Worm (Caenorhabditis elegans) whole organism, mixed stage, embryonic: Measurements from ENCODE around the gene zig-10.
A peak's percentile ranks its signal among the peaks of the same experiment; 100 is the strongest.

Experiments used
- M03D4.4 ChIP-seq: sonication (generic microtip); optimal IDR thresholded peaks from 2 replicates; lab custom pipeline; 2017; ENCODE audit warnings: mild to moderate bottlenecking, missing genetic modification characterization, missing compliant biosample characterization
- bed-3 ChIP-seq: fragments of 200-800 bp; sonication (Bioruptor generic); optimal IDR thresholded peaks from 3 replicates; lab custom pipeline; 2018; ENCODE audit warnings: mild to moderate bottlenecking, missing genetic modification characterization, moderate library complexity, missing compliant biosample characterization
- blmp-1 ChIP-seq: fragments of 150-350 bp; optimal IDR thresholded peaks from 2 replicates; lab custom pipeline; 2014; ENCODE audit warnings: missing biosample characterization, missing genetic modification characterization
- ceh-39 ChIP-seq: fragments of 150-350 bp; optimal IDR thresholded peaks from 2 replicates; lab custom pipeline; 2014; ENCODE audit warnings: missing biosample characterization, missing genetic modification characterization
- ceh-43 ChIP-seq: fragments of 200-800 bp; sonication (Bioruptor generic); optimal IDR thresholded peaks from 2 replicates; lab custom pipeline; 2018; ENCODE audit warnings: mild to moderate bottlenecking, missing genetic modification characterization, moderate library complexity, missing compliant biosample characterization
- ceh-83 ChIP-seq: fragments of 200-800 bp; sonication (Bioruptor generic); optimal IDR thresholded peaks from 2 replicates; lab custom pipeline; 2018; ENCODE audit warnings: mild to moderate bottlenecking, missing genetic modification characterization, missing compliant biosample characterization
- ces-1 ChIP-seq: fragments of 150-350 bp; optimal IDR thresholded peaks from 2 replicates; lab custom pipeline; 2014; ENCODE audit warnings: missing biosample characterization, missing genetic modification reagents, missing genetic modification characterization
- cnd-1 ChIP-seq: fragments of 200-800 bp; sonication (Bioruptor generic); optimal IDR thresholded peaks from 2 replicates; lab custom pipeline; 2018; ENCODE audit warnings: mild to moderate bottlenecking, missing genetic modification characterization, missing compliant biosample characterization
- drap-1 ChIP-seq: fragments of 200-800 bp; sonication (Bioruptor generic); optimal IDR thresholded peaks from 3 replicates; lab custom pipeline; 2018; ENCODE audit warnings: mild to moderate bottlenecking, missing genetic modification characterization, missing compliant biosample characterization
- elt-1 ChIP-seq: sonication (generic microtip); optimal IDR thresholded peaks from 2 replicates; lab custom pipeline; 2017; ENCODE audit warnings: missing genetic modification characterization, mild to moderate bottlenecking, missing compliant biosample characterization, antibody characterized with exemption, moderate library complexity, borderline replicate concordance; ENCODE audit not compliant: insufficient read depth
- elt-3 ChIP-seq: fragments of 150-350 bp; optimal IDR thresholded peaks from 2 replicates; lab custom pipeline; 2014; ENCODE audit warnings: missing biosample characterization, missing genetic modification characterization
- flh-1 ChIP-seq: fragments of 200-800 bp; sonication (Bioruptor generic); optimal IDR thresholded peaks from 2 replicates; lab custom pipeline; 2018; ENCODE audit warnings: mild to moderate bottlenecking, missing genetic modification characterization, moderate library complexity, missing compliant biosample characterization
- ham-2 ChIP-seq: fragments of 200-800 bp; sonication (Bioruptor generic); optimal IDR thresholded peaks from 2 replicates; lab custom pipeline; 2018; ENCODE audit warnings: mild to moderate bottlenecking, missing genetic modification characterization, missing compliant biosample characterization
- hlh-1 ChIP-seq: fragments of 150-350 bp; optimal IDR thresholded peaks from 2 replicates; lab custom pipeline; 2014; ENCODE audit warnings: missing biosample characterization, missing genetic modification reagents, missing genetic modification characterization
- lin-13 ChIP-seq: fragments of 150-350 bp; optimal IDR thresholded peaks from 2 replicates; lab custom pipeline; 2014; ENCODE audit warnings: missing biosample characterization, missing genetic modification characterization
- lin-32 ChIP-seq: fragments of 200-800 bp; sonication (Bioruptor generic); optimal IDR thresholded peaks from 2 replicates; lab custom pipeline; 2018; ENCODE audit warnings: mild to moderate bottlenecking, missing genetic modification characterization, missing compliant biosample characterization
- lsy-2 ChIP-seq: fragments of 150-350 bp; optimal IDR thresholded peaks from 2 replicates; lab custom pipeline; 2014; ENCODE audit warnings: missing biosample characterization, missing genetic modification characterization
- mab-5 ChIP-seq: fragments of 150-350 bp; optimal IDR thresholded peaks from 2 replicates; lab custom pipeline; 2014; ENCODE audit warnings: missing biosample characterization, missing genetic modification characterization
- mep-1 ChIP-seq: fragments of 150-350 bp; optimal IDR thresholded peaks from 2 replicates; lab custom pipeline; 2017; ENCODE audit warnings: missing biosample characterization, missing genetic modification reagents, missing genetic modification characterization, inconsistent platforms
- mls-2 ChIP-seq: sonication (generic microtip); optimal IDR thresholded peaks from 2 replicates; lab custom pipeline; 2016; ENCODE audit warnings: mild to moderate bottlenecking, missing genetic modification characterization, moderate library complexity, missing compliant biosample characterization
- nhr-12 ChIP-seq: fragments of 150-350 bp; optimal IDR thresholded peaks from 2 replicates; lab custom pipeline; 2014; ENCODE audit warnings: missing biosample characterization, missing genetic modification characterization
- nhr-2 ChIP-seq: fragments of 150-350 bp; optimal IDR thresholded peaks from 2 replicates; lab custom pipeline; 2014; ENCODE audit warnings: missing biosample characterization, missing genetic modification characterization
- nhr-237 ChIP-seq: fragments of 150-350 bp; optimal IDR thresholded peaks from 2 replicates; lab custom pipeline; 2014; ENCODE audit warnings: missing biosample characterization, missing genetic modification characterization
- nhr-28 ChIP-seq: fragments of 150-350 bp; optimal IDR thresholded peaks from 2 replicates; lab custom pipeline; 2014; ENCODE audit warnings: missing biosample characterization, missing genetic modification characterization
- nhr-76 ChIP-seq: sonication (generic microtip); optimal IDR thresholded peaks from 2 replicates; lab custom pipeline; 2017; ENCODE audit warnings: missing biosample characterization, missing genetic modification characterization
- pha-4 ChIP-seq: fragments of 150-350 bp; optimal IDR thresholded peaks from 2 replicates; lab custom pipeline; 2018; ENCODE audit warnings: missing biosample characterization, missing genetic modification reagents, missing genetic modification characterization
- sem-2 ChIP-seq: fragments of 200-800 bp; sonication (Bioruptor generic); optimal IDR thresholded peaks from 2 replicates; lab custom pipeline; 2018; ENCODE audit warnings: mild to moderate bottlenecking, missing genetic modification characterization, missing compliant biosample characterization
- snpc-4 ChIP-seq: fragments of 150-350 bp; optimal IDR thresholded peaks from 2 replicates; lab custom pipeline; 2014; ENCODE audit warnings: missing biosample characterization, missing genetic modification characterization
- sptf-1 ChIP-seq: sonication (generic microtip); optimal IDR thresholded peaks from 2 replicates; lab custom pipeline; 2017; ENCODE audit warnings: mild to moderate bottlenecking, missing genetic modification characterization, moderate library complexity, missing compliant biosample characterization
- tbx-8 ChIP-seq: fragments of 200-800 bp; sonication (Bioruptor generic); optimal IDR thresholded peaks from 2 replicates; lab custom pipeline; 2018; ENCODE audit warnings: mild to moderate bottlenecking, missing genetic modification characterization, moderate library complexity, missing compliant biosample characterization
- unc-120 ChIP-seq: sonication (generic microtip); optimal IDR thresholded peaks from 2 replicates; lab custom pipeline; 2017; ENCODE audit warnings: missing genetic modification characterization, missing compliant biosample characterization; ENCODE audit not compliant: poor library complexity, severe bottlenecking
- unc-39 ChIP-seq: fragments of 150-350 bp; optimal IDR thresholded peaks from 2 replicates; lab custom pipeline; 2014; ENCODE audit warnings: missing biosample characterization, missing genetic modification characterization
- unc-62 ChIP-seq: fragments of 150-350 bp; optimal IDR thresholded peaks from 2 replicates; lab custom pipeline; 2014; ENCODE audit warnings: missing biosample characterization, missing genetic modification reagents, missing genetic modification characterization
- zip-8 ChIP-seq: fragments of 150-350 bp; optimal IDR thresholded peaks from 2 replicates; lab custom pipeline; 2014; ENCODE audit warnings: missing biosample characterization, missing genetic modification characterization
- ztf-11 ChIP-seq: fragments of 150-350 bp; optimal IDR thresholded peaks from 2 replicates; lab custom pipeline; 2014; ENCODE audit warnings: missing biosample characterization, missing genetic modification characterization

zig-10 gene

ce11 chrII:6358232-6358631 is 40.3 kb upstream of the zig-10 start:
- TF ChIP-seq ceh-43 (GFP tag; lab: Kevin White, UChicago) (no peak), mls-2 (tag; lab: Kevin White, UChicago) (no peak), nhr-76 (no peak), tbx-8 (GFP tag; lab: Kevin White, UChicago) (no peak), bed-3 (GFP tag; lab: Kevin White, UChicago) (no peak), unc-120 (no peak), lin-13 (no peak), ztf-11 (no peak), snpc-4 (tag; lab: Kevin White, UChicago) (no peak), drap-1 (no peak), hlh-1 (no peak), unc-39 (tag; lab: Kevin White, UChicago) (no peak)

ce11 chrII:6358905-6359304 is 39.6 kb upstream of the zig-10 start, which contains the start of gene C32D5.12:
Gene C32D5.12, minus strand, starts transcription at chrII:6359005.
- no peak for TF ChIP-seq ces-1 (GFP tag; lab: Kevin White, UChicago)
- TF ChIP-seq nhr-2: no peak

- TF ChIP-seq drap-1 (peak; percentile 8), nhr-12 (no peak), unc-120 (peak; percentile 65), mep-1 (tag; lab: Kevin White, UChicago) (peak; percentile 72), ceh-39 (no peak), lin-13 (peak; percentile 62), nhr-2 (no peak), hlh-1 (peak; percentile 27), M03D4.4 (tag; lab: Kevin White, UChicago) (peak; percentile 21), cnd-1 (tag; lab: Kevin White, UChicago) (peak; percentile 0), pha-4 (tag; lab: Kevin White, UChicago) (peak; percentile 2), sptf-1 (tag; lab: Kevin White, UChicago) (peak; percentile 3), ceh-83 (no peak), lsy-2 (tag; lab: Kevin White, UChicago) (peak; percentile 57)
These were observed 37.7 kb upstream of the zig-10 start, which contains the start of gene K10B2.4 for ce11 chrII:6360822-6361221. Gene K10B2.4, minus strand, starts transcription at chrII:6360959.

- TF ChIP-seq mab-5: no peak
- no peak for TF ChIP-seq bed-3 (GFP tag; lab: Kevin White, UChicago)
- TF ChIP-seq sem-2 (GFP tag; lab: Kevin White, UChicago): no peak
- no peak for TF ChIP-seq pha-4 (tag; lab: Kevin White, UChicago)
- TF ChIP-seq ztf-11: no peak
- TF ChIP-seq tbx-8 (GFP tag; lab: Kevin White, UChicago): no peak
- no peak for TF ChIP-seq nhr-12
- TF ChIP-seq cnd-1 (tag; lab: Kevin White, UChicago): no peak
- no peak for TF ChIP-seq lsy-2 (tag; lab: Kevin White, UChicago)
- TF ChIP-seq ceh-39: no peak
These were observed 33.2 kb upstream of the zig-10 start, which contains the start of the genes ani-2 and clec-88 for ce11 chrII:6365237-6365815. Gene ani-2, minus strand, starts transcription at chrII:6365367. Gene clec-88, plus strand, starts transcription at chrII:6365722.

- TF ChIP-seq ceh-83 (no peak), tbx-8 (GFP tag; lab: Kevin White, UChicago) (no peak), pha-4 (tag; lab: Kevin White, UChicago) (no peak), nhr-28 (tag; lab: Kevin White, UChicago) (no peak), lin-32 (no peak), unc-62 (no peak), sptf-1 (tag; lab: Kevin White, UChicago) (no peak)
- TF ChIP-seq, all 35 proteins: peak for 0
These were observed 31.8 kb upstream of the zig-10 start, which contains the start of gene ctsa-4.1 for ce11 chrII:6366696-6367095. Gene ctsa-4.1, plus strand, starts transcription at chrII:6366996.

- TF ChIP-seq nhr-237 (tag; lab: Kevin White, UChicago) (peak; percentile 62), nhr-12 (no peak), mep-1 (tag; lab: Kevin White, UChicago) (peak; percentile 75), sem-2 (GFP tag; lab: Kevin White, UChicago) (no peak), drap-1 (peak; percentile 48), nhr-76 (no peak), ces-1 (GFP tag; lab: Kevin White, UChicago) (peak; percentile 95), elt-1 (no peak), unc-62 (peak; percentile 46), hlh-1 (peak; percentile 60), unc-39 (tag; lab: Kevin White, UChicago) (no peak), bed-3 (GFP tag; lab: Kevin White, UChicago) (no peak), unc-120 (peak; percentile 36), M03D4.4 (tag; lab: Kevin White, UChicago) (no peak), ztf-11 (no peak), ceh-43 (GFP tag; lab: Kevin White, UChicago) (no peak), nhr-28 (tag; lab: Kevin White, UChicago) (no peak), ceh-39 (peak; percentile 71), zip-8 (tag; lab: Kevin White, UChicago) (no peak), flh-1 (GFP tag; lab: Kevin White, UChicago) (no peak), pha-4 (tag; lab: Kevin White, UChicago) (peak; percentile 66), ham-2 (peak; percentile 88), sptf-1 (tag; lab: Kevin White, UChicago) (peak; percentile 50), lsy-2 (tag; lab: Kevin White, UChicago) (peak; percentile 65), elt-3 (no peak), tbx-8 (GFP tag; lab: Kevin White, UChicago) (no peak), mls-2 (tag; lab: Kevin White, UChicago) (no peak), lin-13 (peak; percentile 15), blmp-1 (tag; lab: Kevin White, UChicago) (peak; percentile 74), nhr-2 (peak; percentile 31), cnd-1 (tag; lab: Kevin White, UChicago) (no peak)
These were observed 28.4 kb upstream of the zig-10 start for ce11 chrII:6370110-6370509.
